Worm (Caenorhabditis elegans): ENCODE results near the gene fbxa-54.
"Not testable (repeated sequence)": the region's sequence is repeated elsewhere in the genome, so short reads cannot be mapped to it uniquely, and the experiment has no call there.

DNA sequence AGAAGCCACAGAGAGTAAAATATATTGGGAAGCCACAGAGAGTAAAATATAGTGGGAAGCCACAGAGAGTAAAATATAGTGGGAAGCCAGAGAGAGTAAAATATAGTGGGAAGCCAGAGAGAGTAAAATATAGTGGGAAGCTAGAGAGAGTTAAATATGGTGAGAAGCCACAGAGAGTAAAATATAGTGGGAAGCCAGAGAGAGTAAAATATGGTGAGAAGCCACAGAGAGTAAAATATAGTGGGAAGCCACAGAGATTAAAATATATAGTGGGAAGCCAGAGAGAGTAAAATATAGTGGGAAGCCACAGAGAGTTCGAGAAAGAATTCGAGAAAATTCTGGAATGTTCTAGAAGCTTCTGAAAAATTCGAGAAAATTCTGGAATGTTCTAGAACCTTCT is 24.7 kb upstream of the fbxa-54 start:
- peak; percentile 97 for TF ChIP-seq tbx-2 (tag; optimal IDR thresholded peaks at IDR 0.05)
- peak; percentile 35 for TF ChIP-seq unc-86 (tag; optimal IDR thresholded peaks at IDR 0.05)
- TF ChIP-seq ceh-9 (tag; optimal IDR thresholded peaks at IDR 0.05); unc-55 (GFP tag; optimal IDR thresholded peaks at IDR 0.05): not testable (repeated sequence)
- TF ChIP-seq ref-2 (tag; optimal IDR thresholded peaks at IDR 0.05) = peak; percentile 53
- TF ChIP-seq elt-2 (tag; optimal IDR thresholded peaks at IDR 0.05) = peak; percentile 19
- TF ChIP-seq pag-3 (tag; optimal IDR thresholded peaks at IDR 0.05; ENCODE audit: borderline replicate concordance) = peak; percentile 97
